Fruit fly (Drosophila melanogaster) whole organism, embryonic: Measurements from ENCODE around the gene CG3902.

ENCODE experiments used
- Adf1 ChIP-seq: fragments of 200-800 bp; sonication (Bioruptor generic); IDR thresholded peaks from 2 replicates; pipeline ENCODE4 v1.3.6; 2022; ENCODE audit warnings: missing biosample characterization, missing genetic modification characterization
- B-H2 ChIP-seq: fragments of 200-800 bp; sonication (Bioruptor generic); optimal IDR thresholded peaks from 2 replicates; lab custom pipeline; 2018; ENCODE audit warnings: missing biosample characterization, mild to moderate bottlenecking, missing genetic modification characterization
- Bteb2 ChIP-seq: fragments of 200-800 bp; sonication (Bioruptor generic); optimal IDR thresholded peaks from 2 replicates; lab custom pipeline; 2016; ENCODE audit warnings: missing biosample characterization, missing genetic modification characterization
- CG1024 ChIP-seq: fragments of 200-800 bp; sonication (Bioruptor generic); IDR thresholded peaks from 2 replicates; pipeline ENCODE4 v1.3.6; 2022; ENCODE audit warnings: missing biosample characterization, missing genetic modification characterization
- CG11247 ChIP-seq: fragments of 200-800 bp; sonication (Bioruptor generic); IDR thresholded peaks from 2 replicates; pipeline ENCODE4 v1.3.6; 2022; ENCODE audit warnings: missing biosample characterization, missing genetic modification characterization
- CG11504 ChIP-seq: fragments of 200-800 bp; sonication (Bioruptor generic); optimal IDR thresholded peaks from 3 replicates; lab custom pipeline; 2019; ENCODE audit warnings: missing biosample characterization, mild to moderate bottlenecking, missing genetic modification characterization, moderate library complexity
- CG12071 ChIP-seq: fragments of 200-800 bp; sonication (Bioruptor generic); optimal IDR thresholded peaks from 3 replicates; lab custom pipeline; 2018; ENCODE audit warnings: missing biosample characterization, mild to moderate bottlenecking, missing genetic modification characterization
- CG13894 ChIP-seq: fragments of 200-800 bp; sonication (Bioruptor generic); optimal IDR thresholded peaks from 3 replicates; lab custom pipeline; 2018; ENCODE audit warnings: missing biosample characterization, mild to moderate bottlenecking, missing genetic modification characterization, moderate library complexity
- CG17186 ChIP-seq: fragments of 200-800 bp; sonication (Bioruptor generic); optimal IDR thresholded peaks from 3 replicates; lab custom pipeline; 2017; ENCODE audit warnings: missing biosample characterization, missing genetic modification reagents, missing genetic modification characterization
- CG17612 ChIP-seq: fragments of 200-800 bp; sonication (Bioruptor generic); IDR thresholded peaks from 2 replicates; pipeline ENCODE4 v1.3.6; 2022; ENCODE audit warnings: missing biosample characterization, missing genetic modification characterization
- CG1792 ChIP-seq: fragments of 200-800 bp; sonication (Bioruptor generic); optimal IDR thresholded peaks from 2 replicates; lab custom pipeline; 2016; ENCODE audit warnings: missing biosample characterization, missing genetic modification characterization
- CG18619 ChIP-seq: fragments of 200-800 bp; sonication (Bioruptor generic); optimal IDR thresholded peaks from 3 replicates; lab custom pipeline; 2017; ENCODE audit warnings: missing biosample characterization, mild to moderate bottlenecking, missing genetic modification characterization
- CG18764 ChIP-seq: fragments of 200-800 bp; sonication (Bioruptor generic); optimal IDR thresholded peaks from 3 replicates; lab custom pipeline; 2016; ENCODE audit warnings: missing biosample characterization, missing genetic modification characterization
- CG3281 ChIP-seq: fragments of 200-800 bp; sonication (Bioruptor generic); optimal IDR thresholded peaks from 3 replicates; lab custom pipeline; 2017; ENCODE audit warnings: missing biosample characterization, mild to moderate bottlenecking, missing genetic modification characterization
- CG34224 ChIP-seq: fragments of 200-800 bp; sonication (Bioruptor generic); IDR thresholded peaks from 3 replicates; pipeline ENCODE4 v1.3.6; 2022; ENCODE audit warnings: missing biosample characterization, missing genetic modification characterization; ENCODE audit not compliant: partially characterized antibody
- CG4360 ChIP-seq: fragments of 200-800 bp; sonication (Bioruptor generic); IDR thresholded peaks from 2 replicates; pipeline ENCODE4 v1.3.6; 2022; ENCODE audit warnings: missing biosample characterization, missing genetic modification characterization
- CG6175 ChIP-seq: fragments of 200-800 bp; sonication (Bioruptor generic); IDR thresholded peaks from 3 replicates; pipeline ENCODE4 v1.3.6; 2022; ENCODE audit warnings: missing biosample characterization, missing genetic modification characterization
- CkIIα-i1 ChIP-seq: fragments of 200-800 bp; sonication (Bioruptor generic); IDR thresholded peaks from 2 replicates; pipeline ENCODE4 v1.3.6; 2022; ENCODE audit warnings: missing biosample characterization, missing genetic modification characterization
- Doc3 ChIP-seq: fragments of 200-800 bp; sonication (Bioruptor generic); IDR thresholded peaks from 3 replicates; pipeline ENCODE4 v1.3.6; 2022; ENCODE audit warnings: missing biosample characterization, missing genetic modification characterization; ENCODE audit not compliant: partially characterized antibody
- Fer3 ChIP-seq: fragments of 200-800 bp; sonication (Bioruptor generic); optimal IDR thresholded peaks from 2 replicates; lab custom pipeline; 2018; ENCODE audit warnings: missing biosample characterization, mild to moderate bottlenecking, missing genetic modification characterization, moderate library complexity
- HLH3B ChIP-seq: fragments of 200-800 bp; sonication (Bioruptor generic); IDR thresholded peaks from 2 replicates; pipeline ENCODE4 v1.3.6; 2022; ENCODE audit warnings: missing biosample characterization, missing genetic modification characterization
- Hmr ChIP-seq: fragments of 200-800 bp; sonication (Bioruptor generic); optimal IDR thresholded peaks from 3 replicates; lab custom pipeline; 2017; ENCODE audit warnings: mild to moderate bottlenecking, missing biosample characterization, missing genetic modification reagents, missing genetic modification characterization
- Hsf ChIP-seq: fragments of 200-800 bp; sonication (Bioruptor generic); optimal IDR thresholded peaks from 3 replicates; lab custom pipeline; 2016; ENCODE audit warnings: missing biosample characterization, missing genetic modification characterization
- Med ChIP-seq: fragments of 200-800 bp; sonication (Bioruptor generic); peaks from one replicate; lab custom pipeline; 2016; ENCODE audit warnings: missing biosample characterization, missing genetic modification characterization, mild to moderate bottlenecking, inconsistent platforms, moderate library complexity
- Mes4 ChIP-seq: fragments of 200-800 bp; sonication (Bioruptor generic); optimal IDR thresholded peaks from 2 replicates; lab custom pipeline; 2016; ENCODE audit warnings: missing biosample characterization, missing genetic modification characterization
- Myb ChIP-seq: fragments of 200-800 bp; sonication (Bioruptor generic); optimal IDR thresholded peaks from 2 replicates; lab custom pipeline; 2016; ENCODE audit warnings: missing biosample characterization, missing genetic modification characterization
- amos ChIP-seq: fragments of 200-800 bp; sonication (Bioruptor generic); IDR thresholded peaks from 2 replicates; pipeline ENCODE4 v1.3.6; 2022; ENCODE audit warnings: missing biosample characterization, missing genetic modification characterization; ENCODE audit not compliant: partially characterized antibody
- aop ChIP-seq: fragments of 200-800 bp; sonication (Bioruptor generic); IDR thresholded peaks from 2 replicates; pipeline ENCODE4 v1.3.6; 2022; ENCODE audit warnings: missing biosample characterization, missing genetic modification characterization
- btn ChIP-seq: fragments of 200-800 bp; sonication (Bioruptor generic); optimal IDR thresholded peaks from 2 replicates; lab custom pipeline; 2016; ENCODE audit warnings: missing biosample characterization, missing genetic modification characterization
- dm ChIP-seq: fragments of 200-800 bp; sonication (Bioruptor generic); optimal IDR thresholded peaks from 3 replicates; lab custom pipeline; 2016; ENCODE audit warnings: missing biosample characterization, missing genetic modification characterization
- grn ChIP-seq: fragments of 200-800 bp; sonication (Bioruptor generic); optimal IDR thresholded peaks from 3 replicates; lab custom pipeline; 2017; ENCODE audit warnings: missing biosample characterization, missing genetic modification characterization
- klu ChIP-seq: fragments of 200-800 bp; sonication (Bioruptor generic); IDR thresholded peaks from 2 replicates; pipeline ENCODE4 v1.3.6; 2022; ENCODE audit warnings: missing biosample characterization, missing genetic modification characterization
- lilli ChIP-seq: fragments of 200-800 bp; sonication (Bioruptor generic); optimal IDR thresholded peaks from 3 replicates; lab custom pipeline; 2016; ENCODE audit warnings: missing biosample characterization, missing genetic modification characterization
- pfk ChIP-seq: fragments of 200-800 bp; sonication (Bioruptor generic); optimal IDR thresholded peaks from 2 replicates; lab custom pipeline; 2018; ENCODE audit warnings: missing biosample characterization, mild to moderate bottlenecking, missing genetic modification characterization, moderate library complexity
- pho ChIP-seq: fragments of 200-800 bp; sonication (Bioruptor generic); optimal IDR thresholded peaks from 2 replicates; lab custom pipeline; 2016; ENCODE audit warnings: missing biosample characterization, missing genetic modification characterization
- phol ChIP-seq: fragments of 200-800 bp; sonication (Bioruptor generic); optimal IDR thresholded peaks from 3 replicates; lab custom pipeline; 2018; ENCODE audit warnings: missing biosample characterization, mild to moderate bottlenecking, missing genetic modification characterization, moderate library complexity
- pita ChIP-seq: fragments of 200-800 bp; sonication (Bioruptor generic); optimal IDR thresholded peaks from 2 replicates; lab custom pipeline; 2017; ENCODE audit warnings: missing biosample characterization, mild to moderate bottlenecking, missing genetic modification characterization
- ro ChIP-seq: fragments of 200-800 bp; sonication (Bioruptor generic); IDR thresholded peaks from 2 replicates; pipeline ENCODE4 v1.3.6; 2022; ENCODE audit warnings: missing biosample characterization, missing genetic modification characterization
- sens ChIP-seq: fragments of 200-800 bp; sonication (Bioruptor generic); peaks from one replicate; lab custom pipeline; 2016; ENCODE audit warnings: missing biosample characterization, missing genetic modification characterization
- shn ChIP-seq: fragments of 200-800 bp; sonication (Bioruptor generic); optimal IDR thresholded peaks from 3 replicates; lab custom pipeline; 2016; ENCODE audit warnings: missing biosample characterization, missing genetic modification characterization
- slou ChIP-seq: fragments of 200-800 bp; sonication (Bioruptor generic); optimal IDR thresholded peaks from 3 replicates; lab custom pipeline; 2016; ENCODE audit warnings: missing biosample characterization, missing genetic modification characterization
- ssp ChIP-seq: fragments of 200-800 bp; sonication (Bioruptor generic); IDR thresholded peaks from 2 replicates; pipeline ENCODE4 v1.3.6; 2022; ENCODE audit warnings: missing biosample characterization, missing genetic modification characterization
- tgo ChIP-seq: fragments of 200-800 bp; sonication (Bioruptor generic); IDR thresholded peaks from 3 replicates; pipeline ENCODE4 v1.3.6; 2022; ENCODE audit warnings: missing biosample characterization, missing genetic modification characterization
- tin ChIP-seq: fragments of 200-800 bp; sonication (Bioruptor generic); optimal IDR thresholded peaks from 3 replicates; lab custom pipeline; 2016; ENCODE audit warnings: missing biosample characterization, missing genetic modification characterization
- tll ChIP-seq, 2 experiments: fragments of 200-800 bp in 1 of 2; fragments of >200 bp in 1 of 2; sonication (Bioruptor generic) in 1 of 2; optimal IDR thresholded peaks; 2 replicates each; lab custom pipeline; 2017 to 2019; ENCODE audit warnings: missing biosample characterization in 2 of 2, missing genetic modification characterization in 2 of 2, mild to moderate bottlenecking in 1 of 2, moderate library complexity in 1 of 2
- tna ChIP-seq: fragments of 200-800 bp; sonication (Bioruptor generic); IDR thresholded peaks from 2 replicates; pipeline ENCODE4 v1.3.6; 2022; ENCODE audit warnings: missing biosample characterization, missing genetic modification characterization; ENCODE audit not compliant: partially characterized antibody
- toy ChIP-seq: fragments of 200-800 bp; sonication (Bioruptor generic); IDR thresholded peaks from 2 replicates; pipeline ENCODE4 v1.3.6; 2022; ENCODE audit warnings: missing biosample characterization, missing genetic modification characterization
- tup ChIP-seq: fragments of 200-800 bp; sonication (Bioruptor generic); optimal IDR thresholded peaks from 2 replicates; lab custom pipeline; 2016; ENCODE audit warnings: missing biosample characterization, mild to moderate bottlenecking, missing genetic modification characterization, moderate library complexity
- vnd ChIP-seq: fragments of 200-800 bp; sonication (Bioruptor generic); IDR thresholded peaks from 3 replicates; pipeline ENCODE4 v1.3.6; 2022; ENCODE audit warnings: missing biosample characterization, missing genetic modification characterization; ENCODE audit not compliant: partially characterized antibody
- zen ChIP-seq: fragments of 200-800 bp; sonication (Bioruptor generic); optimal IDR thresholded peaks from 3 replicates; lab custom pipeline; 2018; ENCODE audit warnings: missing biosample characterization, mild to moderate bottlenecking, missing genetic modification characterization, moderate library complexity

CG3902 gene

dm6 chr3L:18865447-18866367 is 32.4 kb downstream of the CG3902 start, which contains the start of gene CG14074 (continued):
- TF ChIP-seq pfk (GFP tag; lab: Kevin White, UChicago) (peak; percentile 90), slou (GFP tag; lab: Kevin White, UChicago) (no peak), Myb (GFP tag; lab: Kevin White, UChicago) (peak; percentile 30), CkIIα-i1 (GFP tag; lab: Robert Waterston, UW) (no peak), tup (no peak), CG1024 (GFP tag; lab: Robert Waterston, UW) (no peak), pho (GFP tag; lab: Kevin White, UChicago) (no peak), pita (no peak), tgo (GFP tag; lab: Robert Waterston, UW) (no peak), CG6175 (no peak), tna (peak; percentile 37; the same call in 1 of the 2 replicates), CG1792 (no peak), Fer3 (tag; lab: Kevin White, UChicago) (no peak), CG12071 (GFP tag; lab: Kevin White, UChicago) (no peak), Doc3 (GFP tag; lab: Robert Waterston, UW) (peak; percentile 44; the same call in 1 of the 3 replicates), tll (GFP tag; optimal IDR thresholded peaks at IDR 0.05; lab: Kevin White, UChicago) (no peak), ssp (GFP tag; lab: Robert Waterston, UW) (no peak), CG13894 (tag; lab: Kevin White, UChicago) (no peak), CG4360 (GFP tag; lab: Robert Waterston, UW) (no peak), Med (GFP tag; lab: Kevin White, UChicago) (peak; percentile 26), toy (GFP tag; lab: Robert Waterston, UW) (no peak), Bteb2 (no peak), phol (tag; lab: Kevin White, UChicago) (peak; percentile 6), Hmr (no peak), amos (GFP tag; lab: Robert Waterston, UW) (peak; percentile 81), Hsf (GFP tag; lab: Kevin White, UChicago) (peak; percentile 7), vnd (GFP tag; lab: Robert Waterston, UW) (peak; percentile 42; the same call in 1 of the 3 replicates), lilli (GFP tag; lab: Kevin White, UChicago) (no peak), CG34224 (peak; percentile 59), CG11504 (tag; lab: Kevin White, UChicago) (no peak), CG17186 (GFP tag; lab: Kevin White, UChicago) (no peak), dm (GFP tag; lab: Kevin White, UChicago) (no peak), aop (no peak), HLH3B (GFP tag; lab: Robert Waterston, UW) (no peak), Mes4 (GFP tag; lab: Kevin White, UChicago) (no peak), btn (GFP tag; lab: Kevin White, UChicago) (no peak), CG17612 (GFP tag; lab: Robert Waterston, UW) (no peak), grn (GFP tag; lab: Kevin White, UChicago) (no peak), CG3281 (GFP tag; lab: Kevin White, UChicago) (no peak), CG18764 (GFP tag; lab: Kevin White, UChicago) (no peak), klu (GFP tag; lab: Robert Waterston, UW) (no peak), shn (GFP tag; lab: Kevin White, UChicago) (no peak), B-H2 (GFP tag; lab: Kevin White, UChicago) (no peak), zen (tag; lab: Kevin White, UChicago) (peak; percentile 5), sens (no peak), ro (GFP tag; lab: Robert Waterston, UW) (no peak), CG11247 (GFP tag; lab: Robert Waterston, UW) (no peak), CG18619 (GFP tag; lab: Kevin White, UChicago) (no peak), tin (GFP tag; lab: Kevin White, UChicago) (no peak), Adf1 (GFP tag; lab: Robert Waterston, UW) (no peak)
